Worm (Caenorhabditis elegans): Measurements from ENCODE around the gene srbc-65.

Gene srbc-65

DNA sequence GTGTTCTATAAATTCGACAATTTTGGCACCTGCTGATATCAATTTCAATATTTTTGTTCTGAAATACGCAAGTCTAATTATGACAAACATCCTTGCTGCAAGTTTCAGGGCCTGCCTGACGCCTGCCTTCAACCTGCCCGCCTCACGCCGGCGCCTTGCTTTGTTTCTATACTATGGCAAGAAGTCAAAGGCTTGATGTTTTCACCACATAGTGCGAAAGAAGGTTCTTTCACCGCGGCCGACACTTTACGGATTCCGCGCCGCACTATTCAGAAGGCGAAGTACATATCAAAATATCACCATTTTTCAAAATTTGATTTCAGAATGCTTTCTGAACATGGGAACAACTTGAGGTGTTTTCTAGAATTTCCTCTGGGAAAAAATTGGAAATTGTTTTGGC, 38.7 kb downstream of the srbc-65 start:
- TF ChIP-seq dmd-8 (GFP tag; IDR thresholded peaks at IDR 0.05) (no peak), lin-39 (tag; optimal IDR thresholded peaks at IDR 0.05) (no peak), ceh-20 (GFP tag; IDR thresholded peaks at IDR 0.05) (no peak), R02D3.7 (tag; optimal IDR thresholded peaks at IDR 0.05) (no peak)

DNA sequence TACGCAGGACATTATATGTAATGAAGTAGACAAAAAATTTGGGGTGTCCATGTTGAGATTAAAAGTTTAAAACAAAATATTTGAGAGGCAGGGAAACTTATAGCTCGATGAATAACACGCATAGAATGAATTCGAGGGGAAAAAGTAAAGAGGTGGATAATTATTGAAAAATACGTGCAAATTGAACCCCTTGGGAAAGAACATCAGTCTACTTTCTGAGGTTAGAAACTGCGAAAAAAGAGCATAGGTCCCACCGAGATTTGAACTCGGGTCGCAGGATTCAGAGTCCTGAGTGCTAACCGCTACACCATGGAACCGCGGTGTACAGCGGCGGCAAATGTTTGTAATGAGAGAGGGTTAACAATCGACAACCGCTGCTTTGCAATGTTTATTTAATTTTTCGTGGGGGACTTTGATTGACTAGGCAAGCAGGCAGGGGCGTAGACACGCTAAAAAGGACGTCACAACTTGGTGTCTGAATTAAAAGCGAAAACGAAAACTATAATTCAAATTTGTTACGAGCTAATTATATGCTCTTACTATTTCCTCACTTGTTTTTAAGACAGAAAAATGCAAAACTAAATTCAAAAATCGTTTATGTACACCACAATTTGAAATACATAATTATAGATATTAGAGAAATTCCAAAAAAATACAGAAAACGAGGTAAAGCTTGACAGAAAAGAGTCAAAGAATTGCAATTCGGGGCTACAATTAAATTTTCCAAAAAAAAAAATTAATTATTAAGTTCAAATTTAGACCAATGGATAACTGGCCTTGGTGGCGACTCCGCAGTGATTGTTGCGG, 41.4 kb downstream of the srbc-65 start, which contains the start of gene srh-269:
Gene srh-269 (minus strand): TSS at position 51 of the 807 bp plus-strand sequence.
- TF ChIP-seq fos-1 (tag; optimal IDR thresholded peaks at IDR 0.05) (no peak), mxl-2 (GFP tag; conservative IDR thresholded peaks at IDR 0.05) (no peak), spr-1 (tag; optimal IDR thresholded peaks at IDR 0.05) (peak; percentile 75), snpc-1.2 (GFP tag; IDR thresholded peaks at IDR 0.05) (peak; percentile 88), daf-19 (GFP tag; conservative IDR thresholded peaks at IDR 0.05) (peak; percentile 86; the same call in 1 of the 2 replicates), nhr-102 (tag; optimal IDR thresholded peaks at IDR 0.05) (peak; percentile 77), unc-39 (tag; optimal IDR thresholded peaks at IDR 0.05) (no peak), F26F4.8 (GFP tag; conservative IDR thresholded peaks at IDR 0.05) (peak; percentile 86), ama-1 (optimal IDR thresholded peaks at IDR 0.05) (no peak), nhr-237 (tag; optimal IDR thresholded peaks at IDR 0.05) (no peak), mxl-3 (GFP tag; optimal IDR thresholded peaks at IDR 0.05) (peak; percentile 59), F49E8.2 (tag; optimal IDR thresholded peaks at IDR 0.05; ENCODE audit: borderline replicate concordance) (peak; percentile 41), D1046.2 (GFP tag; IDR thresholded peaks at IDR 0.05) (peak; percentile 87), Y5F2A.4 (GFP tag; optimal IDR thresholded peaks at IDR 0.05) (peak; percentile 66), ceh-32 (tag; optimal IDR thresholded peaks at IDR 0.05; ENCODE audit: poor library complexity) (no peak), mdt-29 (GFP tag; IDR thresholded peaks at IDR 0.05) (peak; percentile 90), tra-1 (GFP tag; IDR thresholded peaks at IDR 0.05) (peak; percentile 89), mes-2 (tag; optimal IDR thresholded peaks at IDR 0.05; ENCODE audit: poor library complexity, severe bottlenecking) (peak; percentile 81), unc-130 (GFP tag; optimal IDR thresholded peaks at IDR 0.05) (peak; percentile 61), tag-97 (GFP tag; IDR thresholded peaks at IDR 0.05) (no peak), ztf-11 (tag; optimal IDR thresholded peaks at IDR 0.05) (no peak), dve-1 (tag; optimal IDR thresholded peaks at IDR 0.05; ENCODE audit: insufficient read depth) (peak; percentile 83), nhr-11 (tag; optimal IDR thresholded peaks at IDR 0.05) (peak; percentile 69), jun-1 (tag; optimal IDR thresholded peaks at IDR 0.05) (peak; percentile 33), nhr-41 (GFP tag; IDR thresholded peaks at IDR 0.05) (peak; percentile 81), egl-43 (GFP tag; IDR thresholded peaks at IDR 0.05) (peak; percentile 96), pha-4 (GFP tag; IDR thresholded peaks at IDR 0.05) (peak; percentile 89), pha-4 (tag; optimal IDR thresholded peaks at IDR 0.05) (no peak), duxl-1 (tag; optimal IDR thresholded peaks at IDR 0.05; ENCODE audit: poor library complexity) (peak; percentile 84), nhr-76 (tag; optimal IDR thresholded peaks at IDR 0.05) (no peak), nhr-28 (tag; optimal IDR thresholded peaks at IDR 0.05) (peak; percentile 38), lim-7 (GFP tag; IDR thresholded peaks at IDR 0.05) (peak; percentile 93), sdz-12 (GFP tag; optimal IDR thresholded peaks at IDR 0.05) (peak; percentile 86), spr-3 (GFP tag; optimal IDR thresholded peaks at IDR 0.05) (peak; percentile 69), T20F7.1 (GFP tag; optimal IDR thresholded peaks at IDR 0.05) (peak; percentile 50), lin-13 (GFP tag; optimal IDR thresholded peaks at IDR 0.05) (peak; percentile 38), ceh-82 (tag; optimal IDR thresholded peaks at IDR 0.05) (no peak), madf-9 (GFP tag; conservative IDR thresholded peaks at IDR 0.05) (peak; percentile 89), gei-8 (GFP tag; optimal IDR thresholded peaks at IDR 0.05) (peak; percentile 82), T26A8.4 (GFP tag; IDR thresholded peaks at IDR 0.05) (peak; percentile 93), Y48G9A.11 (GFP tag; IDR thresholded peaks at IDR 0.05) (peak; percentile 78), ceh-20 (GFP tag; IDR thresholded peaks at IDR 0.05) (peak; percentile 86), nhr-77 (tag; optimal IDR thresholded peaks at IDR 0.05) (peak; percentile 10), php-3 (GFP tag; IDR thresholded peaks at IDR 0.05) (peak; percentile 80), F44E2.7 (GFP tag; IDR thresholded peaks at IDR 0.05) (peak; percentile 74; the same call in 1 of the 2 replicates)
